Worm (Caenorhabditis elegans) whole organism, late embryonic: ENCODE measurements around the gene F35G2.5.

Source experiments
- C08G9.2 ChIP-seq: sonication (generic microtip); optimal IDR thresholded peaks from 2 replicates; lab custom pipeline; 2016; ENCODE audit warnings: mild to moderate bottlenecking, missing genetic modification characterization, moderate library complexity, missing compliant biosample characterization
- C38D4.7 ChIP-seq: fragments of 200-800 bp; sonication (Bioruptor generic); optimal IDR thresholded peaks from 2 replicates; lab custom pipeline; 2018; ENCODE audit warnings: mild to moderate bottlenecking, missing genetic modification characterization, moderate library complexity, missing compliant biosample characterization
- K09A11.1 ChIP-seq: sonication (generic microtip); optimal IDR thresholded peaks from 2 replicates; lab custom pipeline; 2017; ENCODE audit warnings: antibody characterized with exemption, mild to moderate bottlenecking, missing genetic modification characterization, missing compliant biosample characterization; ENCODE audit not compliant: insufficient read depth
- Y22D7AL.16 ChIP-seq: sonication (generic microtip); optimal IDR thresholded peaks from 2 replicates; lab custom pipeline; 2016; ENCODE audit warnings: missing genetic modification characterization, missing compliant biosample characterization
- ahr-1 ChIP-seq: sonication (generic microtip); optimal IDR thresholded peaks from 2 replicates; lab custom pipeline; 2016; ENCODE audit warnings: missing genetic modification characterization, missing compliant biosample characterization
- ama-1 ChIP-seq: fragments of 150-350 bp; optimal IDR thresholded peaks from 2 replicates; lab custom pipeline; 2014
- ceh-14 ChIP-seq: sonication (generic microtip); optimal IDR thresholded peaks from 2 replicates; lab custom pipeline; 2016; ENCODE audit warnings: missing genotype, missing genetic modification characterization, missing compliant biosample characterization
- ceh-19 ChIP-seq: fragments of 200-800 bp; sonication (Bioruptor generic); optimal IDR thresholded peaks from 2 replicates; lab custom pipeline; 2018; ENCODE audit warnings: mild to moderate bottlenecking, missing genetic modification characterization, missing compliant biosample characterization
- ceh-24 ChIP-seq: sonication (generic microtip); optimal IDR thresholded peaks from 2 replicates; lab custom pipeline; 2016; ENCODE audit warnings: mild to moderate bottlenecking, missing genetic modification characterization, missing compliant biosample characterization
- ceh-30 ChIP-seq: fragments of 150-350 bp; optimal IDR thresholded peaks from 2 replicates; lab custom pipeline; 2014; ENCODE audit warnings: missing biosample characterization, missing genetic modification characterization
- ceh-31 ChIP-seq: sonication (generic microtip); optimal IDR thresholded peaks from 2 replicates; lab custom pipeline; 2016; ENCODE audit warnings: missing genetic modification characterization, missing compliant biosample characterization
- ceh-34 ChIP-seq: sonication (generic microtip); optimal IDR thresholded peaks from 2 replicates; lab custom pipeline; 2016; ENCODE audit warnings: mild to moderate bottlenecking, missing genetic modification characterization, missing compliant biosample characterization
- ceh-45 ChIP-seq: fragments of 200-800 bp; sonication (Bioruptor generic); IDR thresholded peaks from 2 replicates; pipeline ENCODE4 v1.3.6; 2022; ENCODE audit warnings: missing genetic modification reagents, missing genetic modification characterization, missing compliant biosample characterization
- ceh-48 ChIP-seq: sonication (generic microtip); optimal IDR thresholded peaks from 2 replicates; lab custom pipeline; 2016; ENCODE audit warnings: missing genetic modification characterization, inconsistent platforms, missing compliant biosample characterization
- ceh-6 ChIP-seq: fragments of 200-800 bp; sonication (Bioruptor generic); optimal IDR thresholded peaks from 2 replicates; lab custom pipeline; 2018; ENCODE audit warnings: mild to moderate bottlenecking, missing genetic modification characterization, missing compliant biosample characterization
- ceh-9 ChIP-seq: sonication (generic microtip); optimal IDR thresholded peaks from 2 replicates; lab custom pipeline; 2016; ENCODE audit warnings: mild to moderate bottlenecking, missing genetic modification characterization, inconsistent platforms, missing compliant biosample characterization
- dmd-4 ChIP-seq: sonication (generic microtip); optimal IDR thresholded peaks from 2 replicates; lab custom pipeline; 2016; ENCODE audit warnings: borderline replicate concordance, missing genetic modification characterization, missing compliant biosample characterization
- dve-1 ChIP-seq: sonication (generic microtip); optimal IDR thresholded peaks from 2 replicates; lab custom pipeline; 2017; ENCODE audit warnings: antibody characterized with exemption, mild to moderate bottlenecking, missing genetic modification characterization, missing compliant biosample characterization
- elt-2 ChIP-seq: sonication (generic microtip); optimal IDR thresholded peaks from 2 replicates; lab custom pipeline; 2016; ENCODE audit warnings: missing genetic modification reagents, missing genetic modification characterization, missing compliant biosample characterization
- elt-4 ChIP-seq: sonication (generic microtip); optimal IDR thresholded peaks from 2 replicates; lab custom pipeline; 2016; ENCODE audit warnings: missing genetic modification characterization, missing compliant biosample characterization
- ets-4 ChIP-seq: sonication (generic microtip); optimal IDR thresholded peaks from 2 replicates; lab custom pipeline; 2016; ENCODE audit warnings: missing genetic modification characterization, missing compliant biosample characterization
- eyg-1 ChIP-seq: sonication (generic microtip); optimal IDR thresholded peaks from 2 replicates; lab custom pipeline; 2016; ENCODE audit warnings: missing genotype, missing genetic modification characterization, missing compliant biosample characterization
- fax-1 ChIP-seq: sonication (generic microtip); optimal IDR thresholded peaks from 2 replicates; lab custom pipeline; 2016; ENCODE audit warnings: missing genotype, missing genetic modification characterization, missing compliant biosample characterization
- fkh-10 ChIP-seq: fragments of 150-350 bp; optimal IDR thresholded peaks from 2 replicates; lab custom pipeline; 2014; ENCODE audit warnings: missing biosample characterization, missing genetic modification reagents, missing genetic modification characterization
- fkh-6 ChIP-seq: sonication (generic microtip); optimal IDR thresholded peaks from 2 replicates; lab custom pipeline; 2016; ENCODE audit warnings: missing genetic modification characterization, missing compliant biosample characterization
- gmeb-2 ChIP-seq: sonication (generic microtip); optimal IDR thresholded peaks from 2 replicates; lab custom pipeline; 2016; ENCODE audit warnings: missing genetic modification characterization, inconsistent platforms, missing compliant biosample characterization
- hlh-13 ChIP-seq: fragments of 200-800 bp; sonication (Bioruptor generic); optimal IDR thresholded peaks from 2 replicates; lab custom pipeline; 2018; ENCODE audit warnings: mild to moderate bottlenecking, missing genetic modification characterization, missing compliant biosample characterization
- hlh-15 ChIP-seq: sonication (generic microtip); optimal IDR thresholded peaks from 2 replicates; lab custom pipeline; 2016; ENCODE audit warnings: missing genetic modification characterization, missing compliant biosample characterization
- hlh-30 ChIP-seq: sonication (generic microtip); optimal IDR thresholded peaks from 2 replicates; lab custom pipeline; 2017; ENCODE audit warnings: antibody characterized with exemption, missing genetic modification characterization, missing compliant biosample characterization; ENCODE audit not compliant: insufficient read depth
- hlh-6 ChIP-seq: sonication (generic microtip); optimal IDR thresholded peaks from 2 replicates; lab custom pipeline; 2016; ENCODE audit warnings: missing genotype, missing genetic modification characterization, missing compliant biosample characterization
- lim-6 ChIP-seq: sonication (generic microtip); optimal IDR thresholded peaks from 2 replicates; lab custom pipeline; 2016; ENCODE audit warnings: missing genetic modification characterization, missing compliant biosample characterization
- madf-2 ChIP-seq: sonication (generic microtip); optimal IDR thresholded peaks from 2 replicates; lab custom pipeline; 2017; ENCODE audit warnings: missing genetic modification characterization, missing compliant biosample characterization
- nfya-1 ChIP-seq: sonication (generic microtip); optimal IDR thresholded peaks from 2 replicates; lab custom pipeline; 2017; ENCODE audit warnings: missing genetic modification characterization, mild to moderate bottlenecking, missing compliant biosample characterization, antibody characterized with exemption, moderate library complexity
- nhr-11 ChIP-seq: fragments of 150-350 bp; optimal IDR thresholded peaks from 2 replicates; lab custom pipeline; 2014; ENCODE audit warnings: missing biosample characterization, missing genetic modification characterization
- nhr-232 ChIP-seq: sonication (generic microtip); optimal IDR thresholded peaks from 2 replicates; lab custom pipeline; 2016; ENCODE audit warnings: missing genetic modification characterization, missing compliant biosample characterization
- odd-2 ChIP-seq: sonication (generic microtip); optimal IDR thresholded peaks from 2 replicates; lab custom pipeline; 2017; ENCODE audit warnings: antibody characterized with exemption, mild to moderate bottlenecking, missing genetic modification characterization, missing compliant biosample characterization
- pax-1 ChIP-seq: fragments of 150-350 bp; optimal IDR thresholded peaks from 2 replicates; lab custom pipeline; 2014; ENCODE audit warnings: missing biosample characterization, missing genetic modification characterization
- pha-4 ChIP-seq: fragments of 150-350 bp; optimal IDR thresholded peaks from 2 replicates; lab custom pipeline; 2018; ENCODE audit warnings: missing biosample characterization, missing genetic modification reagents, missing genetic modification characterization
- pqm-1 ChIP-seq: sonication (generic microtip); optimal IDR thresholded peaks from 2 replicates; lab custom pipeline; 2016; ENCODE audit warnings: missing genetic modification characterization, missing compliant biosample characterization
- pros-1 ChIP-seq: fragments of 150-350 bp; optimal IDR thresholded peaks from 2 replicates; lab custom pipeline; 2014; ENCODE audit warnings: missing biosample characterization, missing genetic modification reagents, missing genetic modification characterization
- rnt-1 ChIP-seq: sonication (generic microtip); optimal IDR thresholded peaks from 2 replicates; lab custom pipeline; 2016; ENCODE audit warnings: missing genetic modification characterization, missing compliant biosample characterization
- sox-2 ChIP-seq: fragments of 200-800 bp; sonication (Bioruptor generic); IDR thresholded peaks from 2 replicates; pipeline ENCODE4 v1.3.6; 2022; ENCODE audit warnings: missing genetic modification reagents, missing genetic modification characterization, missing compliant biosample characterization
- sox-4 ChIP-seq: sonication (generic microtip); optimal IDR thresholded peaks from 2 replicates; lab custom pipeline; 2017; ENCODE audit warnings: mild to moderate bottlenecking, missing genetic modification characterization, inconsistent platforms, missing compliant biosample characterization
- tbx-2 ChIP-seq: sonication (generic microtip); optimal IDR thresholded peaks from 2 replicates; lab custom pipeline; 2016; ENCODE audit warnings: missing genetic modification characterization, missing compliant biosample characterization
- tbx-7 ChIP-seq: sonication (generic microtip); optimal IDR thresholded peaks from 2 replicates; lab custom pipeline; 2016; ENCODE audit warnings: missing genotype, missing genetic modification characterization, missing compliant biosample characterization
- ttx-3 ChIP-seq: sonication (generic microtip); optimal IDR thresholded peaks from 2 replicates; lab custom pipeline; 2016; ENCODE audit warnings: missing genetic modification reagents, missing genetic modification characterization, missing compliant biosample characterization
- unc-3 ChIP-seq, 2 experiments: fragments of 200-800 bp in 1 of 2; sonication (Bioruptor generic) in 1 of 2; sonication (generic microtip) in 1 of 2; conservative IDR thresholded peaks in 1 of 2; optimal IDR thresholded peaks in 1 of 2; 2 replicates each; pipeline versions ENCODE4 v1.3.6 to Lab custom; 2016 to 2022; ENCODE audit warnings: missing compliant biosample characterization in 2 of 2, missing genetic modification characterization in 2 of 2, missing genetic modification reagents in 1 of 2
- unc-42 ChIP-seq: sonication (generic microtip); optimal IDR thresholded peaks from 2 replicates; lab custom pipeline; 2016; ENCODE audit warnings: missing genotype, missing genetic modification characterization, missing compliant biosample characterization
- unc-55 ChIP-seq: sonication (generic microtip); optimal IDR thresholded peaks from 2 replicates; lab custom pipeline; 2017; ENCODE audit warnings: missing biosample characterization, missing genetic modification reagents, missing genetic modification characterization
- unc-86 ChIP-seq: sonication (generic microtip); optimal IDR thresholded peaks from 2 replicates; lab custom pipeline; 2016; ENCODE audit warnings: missing genetic modification characterization, missing compliant biosample characterization
- zip-5 ChIP-seq: sonication (generic microtip); optimal IDR thresholded peaks from 2 replicates; lab custom pipeline; 2016; ENCODE audit warnings: missing genetic modification characterization, missing compliant biosample characterization
- ztf-16 ChIP-seq: sonication (generic microtip); optimal IDR thresholded peaks from 2 replicates; lab custom pipeline; 2017; ENCODE audit warnings: missing genetic modification characterization, missing compliant biosample characterization

Gene F35G2.5

DNA sequence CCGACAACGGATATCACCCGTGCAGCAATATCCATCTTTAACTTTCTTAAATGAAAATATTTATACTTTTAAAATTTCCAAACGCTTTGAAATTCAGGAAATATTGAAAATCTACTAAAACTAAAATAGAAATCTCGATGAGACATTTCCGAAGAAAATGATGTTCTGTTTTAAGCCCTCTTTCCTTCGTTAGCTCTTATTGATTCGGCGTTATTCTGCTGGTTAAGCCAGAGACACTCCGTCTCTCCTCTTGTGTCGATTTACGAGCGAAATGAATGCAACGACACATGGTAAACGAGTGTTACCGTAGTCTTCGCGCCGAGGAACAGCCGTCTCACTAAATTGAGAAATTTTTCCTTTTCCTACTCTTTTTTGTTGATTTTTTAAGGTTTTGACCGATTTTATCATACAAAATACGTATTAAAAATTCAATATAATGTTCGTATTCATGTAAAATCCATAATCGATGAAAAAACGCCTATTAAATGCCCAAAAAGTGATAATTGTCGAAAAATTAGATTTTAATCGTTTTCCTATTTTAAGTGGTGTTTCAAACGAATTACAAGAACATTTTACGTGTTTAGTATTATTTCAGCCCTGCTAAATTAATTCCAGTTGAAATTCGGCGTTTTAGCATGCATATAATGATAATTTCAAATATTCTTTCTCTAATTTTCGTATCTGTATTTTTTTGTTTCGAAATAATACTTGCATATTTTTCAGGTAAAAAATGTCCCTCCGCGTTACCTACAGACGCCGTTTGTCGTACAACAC, 49.0 kb downstream of the F35G2.5 start, which contains the start of the genes ppm-1.H and rpl-34:
ppm-1.H (minus strand) TSS at position 51 of the 774 bp plus-strand sequence.
rpl-34 (plus strand) TSS at position 724 of the 774 bp plus-strand sequence.
- TF ChIP-seq madf-2 (tag; lab: Kevin White, UChicago) (no peak), pqm-1 (tag; lab: Kevin White, UChicago) (no peak), eyg-1 (tag; lab: Kevin White, UChicago) (no peak), sox-4 (tag; lab: Kevin White, UChicago) (no peak), elt-4 (no peak), nfya-1 (tag; lab: Kevin White, UChicago) (peak; percentile 84), ceh-14 (tag; lab: Kevin White, UChicago) (no peak), elt-2 (no peak), unc-86 (tag; lab: Kevin White, UChicago) (no peak), zip-5 (peak; percentile 39), fkh-6 (tag; lab: Kevin White, UChicago) (no peak), C38D4.7 (no peak), ceh-48 (tag; lab: Kevin White, UChicago) (peak; percentile 51), pha-4 (tag; lab: Kevin White, UChicago) (no peak), ceh-34 (tag; lab: Kevin White, UChicago) (peak; percentile 39), hlh-13 (GFP tag; lab: Kevin White, UChicago) (no peak), ceh-30 (tag; lab: Kevin White, UChicago) (no peak), ets-4 (tag; lab: Kevin White, UChicago) (no peak), ztf-16 (tag; lab: Kevin White, UChicago) (no peak), ceh-45 (GFP tag; lab: Robert Waterston, UW) (no peak), tbx-2 (tag; lab: Kevin White, UChicago) (peak; percentile 36), dve-1 (no peak), dmd-4 (tag; lab: Kevin White, UChicago) (no peak), unc-3 (GFP tag; conservative IDR thresholded peaks at IDR 0.05; lab: Robert Waterston, UW) (no peak), unc-3 (tag; optimal IDR thresholded peaks at IDR 0.05; lab: Kevin White, UChicago) (no peak), nhr-232 (no peak), ceh-31 (tag; lab: Kevin White, UChicago) (peak; percentile 64), K09A11.1 (tag; lab: Kevin White, UChicago) (no peak), C08G9.2 (tag; lab: Kevin White, UChicago) (no peak), ceh-6 (GFP tag; lab: Kevin White, UChicago) (no peak), pros-1 (no peak), ttx-3 (peak; percentile 14), tbx-7 (tag; lab: Kevin White, UChicago) (no peak), unc-42 (tag; lab: Kevin White, UChicago) (peak; percentile 57), ama-1 (lab: Kevin White, UChicago) (no peak), ceh-24 (no peak), nhr-11 (tag; lab: Kevin White, UChicago) (no peak), hlh-6 (tag; lab: Kevin White, UChicago) (no peak), rnt-1 (tag; lab: Kevin White, UChicago) (no peak), Y22D7AL.16 (tag; lab: Kevin White, UChicago) (no peak), ceh-19 (GFP tag; lab: Kevin White, UChicago) (no peak), lim-6 (no peak), fax-1 (tag; lab: Kevin White, UChicago) (no peak), ceh-9 (tag; lab: Kevin White, UChicago) (no peak), odd-2 (no peak), hlh-30 (tag; lab: Kevin White, UChicago) (peak; percentile 33), unc-55 (GFP tag; lab: Kevin White, UChicago) (peak; percentile 58), fkh-10 (no peak), pax-1 (peak; percentile 50), hlh-15 (tag; lab: Kevin White, UChicago) (no peak), sox-2 (no peak), gmeb-2 (tag; lab: Kevin White, UChicago) (no peak), ahr-1 (tag; lab: Kevin White, UChicago) (no peak)
